Fruit fly (Drosophila melanogaster) whole organism, embryonic: ENCODE measurements around the gene lap.

Experiments used
- ATbp ChIP-seq: fragments of 200-800 bp; sonication (Bioruptor generic); optimal IDR thresholded peaks from 2 replicates; lab custom pipeline; 2017; ENCODE audit warnings: missing biosample characterization, mild to moderate bottlenecking, missing genetic modification characterization, missing genetic modification reagents
- Bteb2 ChIP-seq: fragments of 200-800 bp; sonication (Bioruptor generic); optimal IDR thresholded peaks from 2 replicates; lab custom pipeline; 2016; ENCODE audit warnings: missing biosample characterization, missing genetic modification characterization
- CG11247 ChIP-seq: fragments of 200-800 bp; sonication (Bioruptor generic); IDR thresholded peaks from 2 replicates; pipeline ENCODE4 v1.3.6; 2022; ENCODE audit warnings: missing biosample characterization, missing genetic modification characterization
- CG11504 ChIP-seq: fragments of 200-800 bp; sonication (Bioruptor generic); optimal IDR thresholded peaks from 3 replicates; lab custom pipeline; 2019; ENCODE audit warnings: missing biosample characterization, mild to moderate bottlenecking, missing genetic modification characterization, moderate library complexity
- CG12219 ChIP-seq: fragments of 200-800 bp; sonication (Bioruptor generic); optimal IDR thresholded peaks from 3 replicates; lab custom pipeline; 2018; ENCODE audit warnings: missing biosample characterization, mild to moderate bottlenecking, missing genetic modification characterization
- CG12236 ChIP-seq: fragments of 200-800 bp; sonication (Bioruptor generic); optimal IDR thresholded peaks from 2 replicates; lab custom pipeline; 2016; ENCODE audit warnings: missing biosample characterization, missing genetic modification characterization
- CG1792 ChIP-seq: fragments of 200-800 bp; sonication (Bioruptor generic); optimal IDR thresholded peaks from 2 replicates; lab custom pipeline; 2016; ENCODE audit warnings: missing biosample characterization, missing genetic modification characterization
- CG18476 ChIP-seq: fragments of 200-800 bp; sonication (Bioruptor generic); optimal IDR thresholded peaks from 2 replicates; lab custom pipeline; 2016; ENCODE audit warnings: missing biosample characterization, mild to moderate bottlenecking, missing genetic modification characterization
- CG18619 ChIP-seq: fragments of 200-800 bp; sonication (Bioruptor generic); optimal IDR thresholded peaks from 3 replicates; lab custom pipeline; 2017; ENCODE audit warnings: missing biosample characterization, mild to moderate bottlenecking, missing genetic modification characterization
- CG2120 ChIP-seq: fragments of 200-800 bp; sonication (Bioruptor generic); optimal IDR thresholded peaks from 3 replicates; lab custom pipeline; 2016; ENCODE audit warnings: missing biosample characterization, missing genetic modification characterization
- CG6272 ChIP-seq: fragments of 200-800 bp; sonication (Bioruptor generic); IDR thresholded peaks from 2 replicates; pipeline ENCODE4 v1.3.6; 2022; ENCODE audit warnings: missing biosample characterization, missing genetic modification characterization
- CG6683 ChIP-seq: fragments of 200-800 bp; sonication (Bioruptor generic); optimal IDR thresholded peaks from 2 replicates; lab custom pipeline; 2017; ENCODE audit warnings: missing biosample characterization, mild to moderate bottlenecking, missing genetic modification characterization, missing genetic modification reagents
- CG7556 ChIP-seq: fragments of 200-800 bp; sonication (Bioruptor generic); optimal IDR thresholded peaks from 2 replicates; lab custom pipeline; 2017; ENCODE audit warnings: missing biosample characterization, mild to moderate bottlenecking, missing genetic modification characterization
- CG9215 ChIP-seq: fragments of 200-800 bp; sonication (Bioruptor generic); IDR thresholded peaks from 2 replicates; pipeline ENCODE4 v1.3.6; 2022; ENCODE audit warnings: missing biosample characterization, missing genetic modification characterization
- CrebB ChIP-seq: fragments of 200-800 bp; sonication (Bioruptor generic); optimal IDR thresholded peaks from 3 replicates; lab custom pipeline; 2018; ENCODE audit warnings: missing biosample characterization, mild to moderate bottlenecking, missing genetic modification characterization
- D ChIP-seq, 2 experiments: fragments of 200-800 bp in 1 of 2; fragments of >200 bp in 1 of 2; sonication (Bioruptor generic) in 1 of 2; optimal IDR thresholded peaks; 2 replicates in 1 of 2; 3 replicates in 1 of 2; lab custom pipeline; 2017; ENCODE audit warnings: mild to moderate bottlenecking in 1 of 2, missing biosample characterization in 1 of 2, missing genetic modification characterization in 1 of 2, missing genetic modification reagents in 1 of 2
- Drgx ChIP-seq: fragments of 200-800 bp; sonication (Bioruptor generic); IDR thresholded peaks from 2 replicates; pipeline ENCODE4 v1.3.6; 2022; ENCODE audit warnings: missing biosample characterization, missing genetic modification characterization
- Eip74EF ChIP-seq, 2 experiments: fragments of 200-800 bp in 1 of 2; fragments of >200 bp in 1 of 2; sonication (Bioruptor generic) in 1 of 2; optimal IDR thresholded peaks; 2 replicates each; lab custom pipeline; 2017 to 2019; ENCODE audit warnings: missing biosample characterization in 2 of 2, missing genetic modification characterization in 2 of 2, mild to moderate bottlenecking in 1 of 2, moderate library complexity in 1 of 2
- HLH3B ChIP-seq: fragments of 200-800 bp; sonication (Bioruptor generic); IDR thresholded peaks from 2 replicates; pipeline ENCODE4 v1.3.6; 2022; ENCODE audit warnings: missing biosample characterization, missing genetic modification characterization
- Hmr ChIP-seq: fragments of 200-800 bp; sonication (Bioruptor generic); optimal IDR thresholded peaks from 3 replicates; lab custom pipeline; 2017; ENCODE audit warnings: mild to moderate bottlenecking, missing biosample characterization, missing genetic modification reagents, missing genetic modification characterization
- Hr3 ChIP-seq: fragments of 200-800 bp; sonication (Bioruptor generic); optimal IDR thresholded peaks from 3 replicates; lab custom pipeline; 2016; ENCODE audit warnings: missing biosample characterization, missing genetic modification characterization
- Hsf ChIP-seq: fragments of 200-800 bp; sonication (Bioruptor generic); optimal IDR thresholded peaks from 3 replicates; lab custom pipeline; 2016; ENCODE audit warnings: missing biosample characterization, missing genetic modification characterization
- MESR4 ChIP-seq: fragments of 200-800 bp; sonication (Bioruptor generic); optimal IDR thresholded peaks from 2 replicates; lab custom pipeline; 2018; ENCODE audit warnings: missing biosample characterization, mild to moderate bottlenecking, missing genetic modification characterization, moderate library complexity
- NC2β ChIP-seq: fragments of 200-800 bp; sonication (Bioruptor generic); optimal IDR thresholded peaks from 2 replicates; lab custom pipeline; 2016; ENCODE audit warnings: missing biosample characterization, missing genetic modification characterization
- Nf-YC ChIP-seq: fragments of 200-800 bp; optimal IDR thresholded peaks from 3 replicates; lab custom pipeline; 2019; ENCODE audit warnings: missing biosample characterization, mild to moderate bottlenecking, missing genetic modification characterization, moderate library complexity
- Rx ChIP-seq: fragments of 200-800 bp; sonication (Bioruptor generic); IDR thresholded peaks from 2 replicates; pipeline ENCODE4 v1.3.6; 2022; ENCODE audit warnings: missing biosample characterization, missing genetic modification characterization
- Sry-δ ChIP-seq: fragments of 200-800 bp; sonication (Bioruptor generic); optimal IDR thresholded peaks from 2 replicates; lab custom pipeline; 2016; ENCODE audit warnings: missing biosample characterization, missing genetic modification characterization
- Stat92E ChIP-seq, 3 experiments: fragments of >200 bp in 2 of 3; fragments of 200-800 bp in 1 of 3; sonication (Bioruptor generic) in 1 of 3; optimal IDR thresholded peaks; 2 replicates each; lab custom pipeline; 2017 to 2019; ENCODE audit warnings: missing biosample characterization in 3 of 3, missing genetic modification characterization in 3 of 3, mild to moderate bottlenecking in 1 of 3, moderate library complexity in 1 of 3
- abd-A ChIP-seq: fragments of 200-800 bp; sonication (Bioruptor generic); optimal IDR thresholded peaks from 3 replicates; lab custom pipeline; 2019; ENCODE audit warnings: missing biosample characterization, mild to moderate bottlenecking, missing genetic modification characterization, moderate library complexity
- ash1 ChIP-seq: fragments of 200-800 bp; sonication (Bioruptor generic); optimal IDR thresholded peaks from 2 replicates; lab custom pipeline; 2018; ENCODE audit warnings: missing biosample characterization, mild to moderate bottlenecking, missing genetic modification characterization
- bowl ChIP-seq: fragments of 200-800 bp; sonication (Bioruptor generic); IDR thresholded peaks from 2 replicates; pipeline ENCODE4 v1.3.6; 2022; ENCODE audit warnings: missing biosample characterization, missing genetic modification characterization
- bsh ChIP-seq, 2 experiments: fragments of 200-800 bp; sonication (Bioruptor generic); optimal IDR thresholded peaks; 2 replicates each; lab custom pipeline; 2017 to 2018; ENCODE audit warnings: mild to moderate bottlenecking in 2 of 2, missing biosample characterization in 2 of 2, missing genetic modification characterization in 2 of 2, moderate library complexity in 1 of 2
- dysf ChIP-seq: fragments of 200-800 bp; sonication (Bioruptor generic); IDR thresholded peaks from 3 replicates; pipeline ENCODE4 v1.3.6; 2022; ENCODE audit warnings: missing biosample characterization, missing genetic modification characterization
- gt ChIP-seq: fragments of 200-800 bp; sonication (Bioruptor generic); IDR thresholded peaks from 2 replicates; pipeline ENCODE4 v1.3.6; 2022; ENCODE audit warnings: missing biosample characterization, missing genetic modification characterization
- her ChIP-seq: fragments of 200-800 bp; sonication (Bioruptor generic); optimal IDR thresholded peaks from 2 replicates; lab custom pipeline; 2016; ENCODE audit warnings: missing biosample characterization, missing genetic modification characterization
- insv ChIP-seq, 2 experiments: fragments of 200-800 bp; sonication (Bioruptor generic); optimal IDR thresholded peaks; 3 replicates each; lab custom pipeline; 2016 to 2018; ENCODE audit warnings: missing biosample characterization in 2 of 2, missing genetic modification characterization in 2 of 2
- jumu ChIP-seq: fragments of 200-800 bp; sonication (Bioruptor generic); optimal IDR thresholded peaks from 3 replicates; lab custom pipeline; 2016; ENCODE audit warnings: missing biosample characterization, missing genetic modification characterization
- lilli ChIP-seq: fragments of 200-800 bp; sonication (Bioruptor generic); optimal IDR thresholded peaks from 3 replicates; lab custom pipeline; 2016; ENCODE audit warnings: missing biosample characterization, missing genetic modification characterization
- lmd ChIP-seq: fragments of 200-800 bp; sonication (Bioruptor generic); IDR thresholded peaks from 2 replicates; pipeline ENCODE4 v1.3.6; 2022; ENCODE audit warnings: missing biosample characterization, missing genetic modification characterization
- lola ChIP-seq, 3 experiments: fragments of >200 bp in 2 of 3; fragments of 200-800 bp in 1 of 3; sonication (Bioruptor generic) in 1 of 3; optimal IDR thresholded peaks; 2 replicates each; lab custom pipeline; 2017 to 2019; ENCODE audit warnings: missing biosample characterization in 3 of 3, missing genetic modification characterization in 3 of 3, mild to moderate bottlenecking in 1 of 3, moderate library complexity in 1 of 3
- odd ChIP-seq: fragments of 200-800 bp; sonication (Bioruptor generic); optimal IDR thresholded peaks from 2 replicates; lab custom pipeline; 2017; ENCODE audit warnings: missing biosample characterization, mild to moderate bottlenecking, missing genetic modification characterization
- pum ChIP-seq: fragments of 200-800 bp; sonication (Bioruptor generic); optimal IDR thresholded peaks from 2 replicates; lab custom pipeline; 2016; ENCODE audit warnings: missing biosample characterization, missing genetic modification characterization
- scrt ChIP-seq: fragments of 200-800 bp; sonication (Bioruptor generic); optimal IDR thresholded peaks from 2 replicates; lab custom pipeline; 2018; ENCODE audit warnings: missing biosample characterization, mild to moderate bottlenecking, missing genetic modification characterization, moderate library complexity
- sug ChIP-seq: fragments of 200-800 bp; optimal IDR thresholded peaks from 2 replicates; lab custom pipeline; 2019; ENCODE audit warnings: missing biosample characterization, mild to moderate bottlenecking, missing genetic modification characterization, moderate library complexity
- tio ChIP-seq: fragments of 200-800 bp; sonication (Bioruptor generic); optimal IDR thresholded peaks from 2 replicates; lab custom pipeline; 2017; ENCODE audit warnings: missing biosample characterization, missing genetic modification characterization, inconsistent platforms
- ttk ChIP-seq: fragments of 200-800 bp; sonication (Bioruptor generic); IDR thresholded peaks from 2 replicates; pipeline ENCODE4 v2.1.2; 2022; ENCODE audit warnings: missing biosample characterization, missing genetic modification characterization
- zfh2 ChIP-seq: fragments of 200-800 bp; sonication (Bioruptor generic); optimal IDR thresholded peaks from 2 replicates; lab custom pipeline; 2016; ENCODE audit warnings: missing biosample characterization, missing genetic modification characterization

The lap gene

DNA sequence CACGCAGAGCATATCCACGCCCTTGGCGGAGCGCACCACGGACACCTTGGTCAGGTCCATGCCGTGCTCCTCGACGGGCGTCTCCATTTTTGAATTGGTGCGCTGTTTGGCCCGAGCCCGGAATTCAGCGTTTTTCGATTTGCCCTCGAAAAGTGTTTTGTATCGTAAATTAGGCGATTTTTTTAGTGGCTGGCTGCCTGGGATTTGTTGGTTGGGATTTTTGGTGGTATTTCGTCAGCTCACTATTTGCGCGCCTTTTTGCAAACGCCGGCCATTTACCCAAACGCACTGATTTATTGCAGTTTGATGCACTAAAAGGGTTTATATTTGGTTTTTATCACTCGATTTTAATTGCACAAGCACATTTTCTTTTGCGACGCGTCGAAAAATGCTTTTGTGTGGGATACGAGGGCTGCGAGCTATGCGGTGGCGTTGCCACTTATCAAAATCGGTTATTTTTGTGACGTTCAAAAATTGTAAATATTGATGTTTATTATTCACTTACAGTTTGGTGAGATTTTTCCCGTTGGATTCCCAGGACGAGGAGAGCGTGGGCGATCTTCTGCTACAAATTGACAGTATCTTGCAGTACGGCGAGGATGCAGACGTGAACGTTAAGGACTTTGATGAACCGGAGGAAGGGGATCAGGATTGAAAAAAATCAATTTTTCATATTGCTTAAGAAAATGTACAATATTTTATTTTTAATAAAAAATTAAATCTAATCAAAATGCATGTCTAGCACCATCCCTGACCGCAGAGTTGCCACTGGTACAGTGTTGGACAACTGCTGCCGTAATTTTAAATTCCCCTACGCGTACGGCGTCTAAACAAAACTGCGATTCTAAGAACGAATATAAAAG lies 36.0 kb upstream of the lap start, which contains the start of the genes gfzf and Sas-4 (continued):
- TF ChIP-seq CrebB (tag; lab: Kevin White, UChicago) (no peak), lilli (GFP tag; lab: Kevin White, UChicago) (peak; percentile 78), CG18476 (peak; percentile 65), scrt (no peak), CG11247 (peak; percentile 36; the same call in 1 of the 2 replicates), lmd (GFP tag; lab: Robert Waterston, UW) (peak; percentile 74; the same call in 1 of the 2 replicates), pum (GFP tag; lab: Kevin White, UChicago) (peak; percentile 27), CG6683 (GFP tag; lab: Kevin White, UChicago) (no peak), abd-A (tag; lab: Kevin White, UChicago) (no peak), CG9215 (peak; percentile 81), Rx (peak; percentile 44; the same call in 1 of the 2 replicates), Hsf (GFP tag; lab: Kevin White, UChicago) (peak; percentile 50), Stat92E (GFP tag; optimal IDR thresholded peaks at IDR 0.05; lab: Kevin White, UChicago) (no peak), CG18619 (GFP tag; lab: Kevin White, UChicago) (peak; percentile 56), Sry-δ (GFP tag; lab: Kevin White, UChicago) (peak; percentile 23), HLH3B (GFP tag; lab: Robert Waterston, UW) (peak; percentile 42; the same call in 1 of the 2 replicates), CG12219 (GFP tag; lab: Kevin White, UChicago) (no peak), CG1792 (GFP tag; lab: Kevin White, UChicago) (no peak), MESR4 (GFP tag; lab: Kevin White, UChicago) (peak; percentile 34), Nf-YC (tag; lab: Kevin White, UChicago) (peak; percentile 34), CG7556 (GFP tag; lab: Kevin White, UChicago) (peak; percentile 44), odd (GFP tag; lab: Kevin White, UChicago) (no peak), insv (GFP tag; optimal IDR thresholded peaks at IDR 0.05; lab: Kevin White, UChicago) (peak in 1 of 2 experiments; percentile 18), dysf (GFP tag; lab: Robert Waterston, UW) (peak; percentile 49; the same call in 1 of the 3 replicates), Drgx (GFP tag; lab: Robert Waterston, UW) (peak; percentile 53; the same call in 1 of the 2 replicates), Eip74EF (GFP tag; optimal IDR thresholded peaks at IDR 0.05; lab: Kevin White, UChicago) (no peak), bowl (GFP tag; lab: Robert Waterston, UW) (no peak), ttk (peak; percentile 48; the same call in 1 of the 2 replicates), NC2β (GFP tag; lab: Kevin White, UChicago) (no peak), tio (GFP tag; lab: Kevin White, UChicago) (no peak), lola (GFP tag; optimal IDR thresholded peaks at IDR 0.05; lab: Kevin White, UChicago) (peak in 1 of 3 experiments; percentile 49), sug (tag; lab: Kevin White, UChicago) (peak; percentile 33), Bteb2 (peak; percentile 25), zfh2 (peak; percentile 70), CG12236 (GFP tag; lab: Kevin White, UChicago) (no peak), CG11504 (no peak), jumu (GFP tag; lab: Kevin White, UChicago) (peak; percentile 51), her (no peak), ATbp (GFP tag; lab: Kevin White, UChicago) (no peak), gt (GFP tag; lab: Robert Waterston, UW) (0 out of 2 replicates have a peak, but pooled peaks have one; percentile 29), D (optimal IDR thresholded peaks at IDR 0.05; lab: Kevin White, UChicago) (no peak), D (GFP tag; optimal IDR thresholded peaks at IDR 0.05; lab: Kevin White, UChicago) (peak; percentile 53), Hmr (GFP tag; lab: Kevin White, UChicago) (no peak), CG6272 (GFP tag; lab: Robert Waterston, UW) (peak; percentile 41), Hr3 (GFP tag; lab: Kevin White, UChicago) (peak; percentile 62), ash1 (GFP tag; lab: Kevin White, UChicago) (no peak), CG2120 (peak; percentile 73), bsh (GFP tag; optimal IDR thresholded peaks at IDR 0.05; lab: Kevin White, UChicago) (peak in 1 of 2 experiments; percentile 53)
